Worm (Caenorhabditis elegans): ENCODE results near the gene C41H7.9.
A peak's percentile ranks its signal among the peaks of the same experiment; 100 is the strongest.

The C41H7.9 gene

DNA sequence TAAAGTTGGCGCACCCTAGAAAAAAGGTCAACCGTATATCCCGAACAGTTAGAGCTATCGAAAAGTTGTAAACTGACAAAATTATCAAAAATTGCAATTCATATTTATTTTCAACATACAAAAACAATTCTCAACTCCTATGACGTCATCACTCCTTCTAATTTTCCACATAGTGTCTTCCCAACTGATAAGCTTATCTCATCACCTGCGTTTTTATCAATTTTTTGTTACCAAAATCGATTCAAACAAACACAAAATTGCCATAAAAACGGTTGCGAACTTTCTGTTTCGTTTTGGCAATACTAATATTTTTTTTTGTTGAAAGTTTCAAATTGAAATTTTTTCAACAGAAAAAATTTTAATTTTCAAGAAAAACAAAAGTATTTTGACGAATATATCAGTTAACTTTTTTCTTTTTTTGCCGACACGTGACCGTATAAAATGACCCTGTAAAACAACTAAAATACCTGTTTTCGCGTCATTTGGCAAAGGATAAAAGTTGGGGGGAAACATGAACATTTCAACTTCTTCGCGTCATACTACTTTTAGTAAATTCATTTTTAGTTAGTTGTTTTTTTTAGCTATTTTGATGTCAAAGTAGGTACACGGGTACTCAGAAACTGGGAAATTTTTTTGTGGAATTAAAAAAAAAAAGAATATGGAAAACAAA, 36.3 kb downstream of the C41H7.9 start (continued):
- TF ChIP-seq zip-4 (GFP tag; optimal IDR thresholded peaks at IDR 0.05) (no peak), lin-39 (tag; optimal IDR thresholded peaks at IDR 0.05) (no peak), lir-3 (tag; optimal IDR thresholded peaks at IDR 0.05; ENCODE audit: poor library complexity) (no peak), ceh-88 (GFP tag; IDR thresholded peaks at IDR 0.05) (no peak), tbx-2 (tag; optimal IDR thresholded peaks at IDR 0.05) (no peak), lin-35 (GFP tag; optimal IDR thresholded peaks at IDR 0.05) (peak in 1 of 2 experiments; percentile 38), zag-1 (tag; optimal IDR thresholded peaks at IDR 0.05) (no peak), pax-3 (tag; optimal IDR thresholded peaks at IDR 0.05) (no peak), dsc-1 (tag; optimal IDR thresholded peaks at IDR 0.05) (no peak), pqm-1 (tag; optimal IDR thresholded peaks at IDR 0.05) (peak; percentile 14), nhr-28 (tag; optimal IDR thresholded peaks at IDR 0.05) (no peak), efl-1 (optimal IDR thresholded peaks at IDR 0.05) (peak in 1 of 2 experiments; percentile 8), efl-1 (GFP tag; optimal IDR thresholded peaks at IDR 0.05 in 1 of 2) (peak in 1 of 2 experiments; percentile 1), unc-130 (tag; optimal IDR thresholded peaks at IDR 0.05) (no peak), ztf-4 (tag; optimal IDR thresholded peaks at IDR 0.05) (no peak), hpl-2 (GFP tag; optimal IDR thresholded peaks at IDR 0.05) (no peak), mdl-1 (tag; optimal IDR thresholded peaks at IDR 0.05) (peak in 1 of 2 experiments; percentile 23), fkh-10 (GFP tag; optimal IDR thresholded peaks at IDR 0.05) (no peak), pag-3 (tag; optimal IDR thresholded peaks at IDR 0.05; ENCODE audit: borderline replicate concordance, insufficient read depth) (no peak), C34B4.2 (tag; optimal IDR thresholded peaks at IDR 0.05) (no peak), lin-14 (GFP tag; optimal IDR thresholded peaks at IDR 0.05) (peak; percentile 48), nhr-237 (tag; optimal IDR thresholded peaks at IDR 0.05) (no peak), nhr-76 (tag; optimal IDR thresholded peaks at IDR 0.05) (no peak), lin-15B (tag; optimal IDR thresholded peaks at IDR 0.05) (no peak), nhr-85 (tag) (peak; percentile 87), fkh-8 (tag; optimal IDR thresholded peaks at IDR 0.05) (no peak), irx-1 (tag; optimal IDR thresholded peaks at IDR 0.05) (no peak), C04F5.9 (tag; optimal IDR thresholded peaks at IDR 0.05) (no peak), vab-15 (tag; optimal IDR thresholded peaks at IDR 0.05) (no peak), egl-27 (tag; optimal IDR thresholded peaks at IDR 0.05) (no peak), sptf-1 (tag; optimal IDR thresholded peaks at IDR 0.05) (no peak), egl-13 (tag; optimal IDR thresholded peaks at IDR 0.05) (no peak), nhr-71 (tag; optimal IDR thresholded peaks at IDR 0.05) (no peak), ceh-63 (GFP tag; optimal IDR thresholded peaks at IDR 0.05) (no peak), nhr-12 (tag; optimal IDR thresholded peaks at IDR 0.05) (no peak), sup-37 (GFP tag; optimal IDR thresholded peaks at IDR 0.05) (no peak), ama-1 (optimal IDR thresholded peaks at IDR 0.05) (no peak), blmp-1 (tag; optimal IDR thresholded peaks at IDR 0.05) (peak; percentile 49), hlh-17 (GFP tag; optimal IDR thresholded peaks at IDR 0.05; ENCODE audit: borderline replicate concordance) (no peak), nhr-84 (tag; optimal IDR thresholded peaks at IDR 0.05) (no peak), ztf-11 (tag; optimal IDR thresholded peaks at IDR 0.05) (no peak), mep-1 (tag; optimal IDR thresholded peaks at IDR 0.05) (peak; percentile 14), unc-86 (tag; optimal IDR thresholded peaks at IDR 0.05) (no peak), swsn-7 (tag; optimal IDR thresholded peaks at IDR 0.05) (no peak), snu-23 (GFP tag; optimal IDR thresholded peaks at IDR 0.05) (peak; percentile 43), alr-1 (tag; optimal IDR thresholded peaks at IDR 0.05; ENCODE audit: borderline replicate concordance) (no peak), ceh-8 (GFP tag; optimal IDR thresholded peaks at IDR 0.05) (no peak), xbp-1 (tag; optimal IDR thresholded peaks at IDR 0.05) (no peak), nhr-47 (tag; optimal IDR thresholded peaks at IDR 0.05) (no peak), aly-2 (tag; optimal IDR thresholded peaks at IDR 0.05) (no peak), sox-4 (tag; optimal IDR thresholded peaks at IDR 0.05) (no peak), ets-5 (GFP tag; IDR thresholded peaks at IDR 0.05) (no peak), efl-3 (GFP tag; optimal IDR thresholded peaks at IDR 0.05) (no peak)
